Worm (Caenorhabditis elegans) whole organism, L1 larva: Measurements from ENCODE around the gene F53B3.6.

Experiments used
- C04F5.9 ChIP-seq: sonication (generic microtip); optimal IDR thresholded peaks from 2 replicates; lab custom pipeline; 2016; ENCODE audit warnings: missing genetic modification characterization, missing compliant biosample characterization
- C34B4.2 ChIP-seq: sonication (generic microtip); optimal IDR thresholded peaks from 2 replicates; lab custom pipeline; 2017; ENCODE audit warnings: mild to moderate bottlenecking, missing genetic modification characterization, missing compliant biosample characterization
- F16B12.6 ChIP-seq: fragments of 150-350 bp; optimal IDR thresholded peaks from 2 replicates; lab custom pipeline; 2014; ENCODE audit warnings: missing biosample characterization, missing genetic modification characterization
- aha-1 ChIP-seq: fragments of 150-350 bp; optimal IDR thresholded peaks from 2 replicates; lab custom pipeline; 2014; ENCODE audit warnings: missing biosample characterization, missing genetic modification characterization
- ama-1 ChIP-seq: fragments of 150-350 bp; optimal IDR thresholded peaks from 2 replicates; lab custom pipeline; 2014
- blmp-1 ChIP-seq: fragments of 150-350 bp; optimal IDR thresholded peaks from 2 replicates; lab custom pipeline; 2014; ENCODE audit warnings: missing biosample characterization, missing genetic modification characterization
- ceh-90 ChIP-seq: sonication (generic microtip); optimal IDR thresholded peaks from 2 replicates; lab custom pipeline; 2016; ENCODE audit warnings: missing genetic modification characterization, missing compliant biosample characterization
- ces-1 ChIP-seq: fragments of 150-350 bp; optimal IDR thresholded peaks from 2 replicates; lab custom pipeline; 2014; ENCODE audit warnings: missing biosample characterization, missing genetic modification reagents, missing genetic modification characterization
- dsc-1 ChIP-seq: sonication (generic microtip); optimal IDR thresholded peaks from 2 replicates; lab custom pipeline; 2016; ENCODE audit warnings: mild to moderate bottlenecking, missing genetic modification characterization, missing compliant biosample characterization
- efl-1 ChIP-seq, 4 experiments: fragments of 150-350 bp; optimal IDR thresholded peaks in 3 of 4; peaks in 1 of 4; 1 replicate in 1 of 4; 2 replicates in 3 of 4; lab custom pipeline; 2014; ENCODE audit warnings: missing biosample characterization in 2 of 4, missing genetic modification characterization in 2 of 4, missing genetic modification reagents in 2 of 4
- egl-13 ChIP-seq: sonication (generic microtip); optimal IDR thresholded peaks from 2 replicates; lab custom pipeline; 2016; ENCODE audit warnings: missing genotype, missing genetic modification reagents, missing genetic modification characterization, missing compliant biosample characterization
- elt-2 ChIP-seq: sonication (generic microtip); optimal IDR thresholded peaks from 2 replicates; lab custom pipeline; 2016; ENCODE audit warnings: missing genetic modification characterization, mild to moderate bottlenecking, inconsistent platforms, missing compliant biosample characterization, missing genetic modification reagents
- elt-3 ChIP-seq, 6 experiments: fragments of 150-350 bp in 1 of 6; sonication (generic microtip); optimal IDR thresholded peaks; 2 replicates each; lab custom pipeline; 2017 to 2018; ENCODE audit warnings: missing biosample characterization in 6 of 6, missing genetic modification characterization in 6 of 6, inconsistent platforms in 1 of 6
- ets-5 ChIP-seq: fragments of 200-800 bp; sonication (Bioruptor generic); IDR thresholded peaks from 2 replicates; pipeline ENCODE4 v1.3.6; 2022; ENCODE audit warnings: missing genetic modification characterization, missing compliant biosample characterization
- fkh-4 ChIP-seq: sonication (generic microtip); optimal IDR thresholded peaks from 2 replicates; lab custom pipeline; 2016; ENCODE audit warnings: missing compliant biosample characterization, missing genetic modification characterization, borderline replicate concordance
- fkh-8 ChIP-seq: sonication (generic microtip); optimal IDR thresholded peaks from 2 replicates; lab custom pipeline; 2016; ENCODE audit warnings: mild to moderate bottlenecking, missing genetic modification characterization, missing compliant biosample characterization
- hlh-4 ChIP-seq: sonication (generic microtip); optimal IDR thresholded peaks from 2 replicates; lab custom pipeline; 2016; ENCODE audit warnings: mild to moderate bottlenecking, missing genetic modification characterization, missing compliant biosample characterization
- isw-1 ChIP-seq: fragments of 200-800 bp; sonication (Bioruptor generic); IDR thresholded peaks from 2 replicates; pipeline ENCODE4 v1.3.6; 2022; ENCODE audit warnings: missing genetic modification characterization, missing compliant biosample characterization
- lin-14 ChIP-seq: fragments of 200-800 bp; sonication (Bioruptor generic); optimal IDR thresholded peaks from 2 replicates; lab custom pipeline; 2018; ENCODE audit warnings: mild to moderate bottlenecking, missing genetic modification characterization, moderate library complexity, missing compliant biosample characterization
- lin-15B ChIP-seq: fragments of 150-350 bp; sonication (generic microtip); optimal IDR thresholded peaks from 3 replicates; lab custom pipeline; 2014; ENCODE audit warnings: missing biosample characterization, missing genetic modification characterization
- lin-35 ChIP-seq, 2 experiments: fragments of 150-350 bp; optimal IDR thresholded peaks; 2 replicates each; lab custom pipeline; 2014; ENCODE audit warnings: missing biosample characterization in 2 of 2, missing genetic modification characterization in 2 of 2, missing genetic modification reagents in 2 of 2
- lir-3 ChIP-seq: sonication (generic microtip); optimal IDR thresholded peaks from 2 replicates; lab custom pipeline; 2016; ENCODE audit warnings: mild to moderate bottlenecking, missing genetic modification characterization, moderate library complexity, missing compliant biosample characterization; ENCODE audit not compliant: poor library complexity
- lsy-2 ChIP-seq, 2 experiments: fragments of 150-350 bp; optimal IDR thresholded peaks; 2 replicates each; lab custom pipeline; 2014; ENCODE audit warnings: missing biosample characterization in 2 of 2, missing genetic modification characterization in 2 of 2
- nhr-11 ChIP-seq: fragments of 150-350 bp; optimal IDR thresholded peaks from 2 replicates; lab custom pipeline; 2014; ENCODE audit warnings: missing biosample characterization, missing genetic modification characterization
- nhr-19 ChIP-seq: fragments of 200-800 bp; sonication (Bioruptor generic); conservative IDR thresholded peaks from 2 replicates; pipeline ENCODE4 v1.3.6; 2022; ENCODE audit warnings: missing genetic modification characterization, missing compliant biosample characterization
- nhr-20 ChIP-seq: sonication (generic microtip); optimal IDR thresholded peaks from 2 replicates; lab custom pipeline; 2016; ENCODE audit warnings: mild to moderate bottlenecking, missing genetic modification characterization, missing compliant biosample characterization
- nhr-28 ChIP-seq: fragments of 150-350 bp; optimal IDR thresholded peaks from 2 replicates; lab custom pipeline; 2014; ENCODE audit warnings: missing biosample characterization, missing genetic modification characterization
- nhr-47 ChIP-seq: sonication (generic microtip); optimal IDR thresholded peaks from 2 replicates; lab custom pipeline; 2016; ENCODE audit warnings: mild to moderate bottlenecking, missing genetic modification characterization, moderate library complexity, missing compliant biosample characterization
- nhr-71 ChIP-seq: sonication (generic microtip); optimal IDR thresholded peaks from 2 replicates; lab custom pipeline; 2016; ENCODE audit warnings: mild to moderate bottlenecking, missing genetic modification characterization, moderate library complexity, missing compliant biosample characterization
- nhr-77 ChIP-seq: fragments of 150-350 bp; optimal IDR thresholded peaks from 2 replicates; lab custom pipeline; 2014; ENCODE audit warnings: missing biosample characterization, missing genetic modification characterization
- nhr-85 ChIP-seq: sonication (generic microtip); peaks from one replicate; lab custom pipeline; 2016; ENCODE audit warnings: missing genetic modification characterization, inconsistent platforms, missing compliant biosample characterization
- nhr-90 ChIP-seq: sonication (generic microtip); optimal IDR thresholded peaks from 2 replicates; lab custom pipeline; 2016; ENCODE audit warnings: mild to moderate bottlenecking, missing genetic modification characterization, missing compliant biosample characterization; ENCODE audit not compliant: poor library complexity
- pqm-1 ChIP-seq: sonication (generic microtip); optimal IDR thresholded peaks from 3 replicates; lab custom pipeline; 2017; ENCODE audit warnings: missing biosample characterization, missing genetic modification characterization
- rnt-1 ChIP-seq: sonication (generic microtip); optimal IDR thresholded peaks from 2 replicates; lab custom pipeline; 2016; ENCODE audit warnings: mild to moderate bottlenecking, missing genetic modification characterization, moderate library complexity, missing compliant biosample characterization
- snpc-4 ChIP-seq: fragments of 150-350 bp; optimal IDR thresholded peaks from 2 replicates; lab custom pipeline; 2014; ENCODE audit warnings: missing biosample characterization, missing genetic modification characterization
- snu-23 ChIP-seq: sonication (generic microtip); optimal IDR thresholded peaks from 2 replicates; lab custom pipeline; 2016; ENCODE audit warnings: missing genetic modification characterization, missing compliant biosample characterization
- sptf-1 ChIP-seq: fragments of 150-350 bp; optimal IDR thresholded peaks from 2 replicates; lab custom pipeline; 2014; ENCODE audit warnings: missing biosample characterization, missing genetic modification characterization
- sup-37 ChIP-seq: fragments of 200-800 bp; sonication (Bioruptor generic); optimal IDR thresholded peaks from 2 replicates; lab custom pipeline; 2018; ENCODE audit warnings: mild to moderate bottlenecking, missing genetic modification characterization, missing compliant biosample characterization
- swsn-7 ChIP-seq: sonication (generic microtip); optimal IDR thresholded peaks from 2 replicates; lab custom pipeline; 2016; ENCODE audit warnings: missing genetic modification characterization, missing compliant biosample characterization
- unc-130 ChIP-seq: fragments of 150-350 bp; optimal IDR thresholded peaks from 2 replicates; lab custom pipeline; 2017; ENCODE audit warnings: missing biosample characterization, missing genetic modification characterization, inconsistent platforms
- unc-30 ChIP-seq: sonication (generic microtip); optimal IDR thresholded peaks from 2 replicates; lab custom pipeline; 2017; ENCODE audit warnings: missing biosample characterization, missing genetic modification characterization
- unc-86 ChIP-seq: sonication (generic microtip); optimal IDR thresholded peaks from 2 replicates; lab custom pipeline; 2016; ENCODE audit warnings: missing genetic modification characterization, missing compliant biosample characterization
- vab-15 ChIP-seq: sonication (generic microtip); optimal IDR thresholded peaks from 2 replicates; lab custom pipeline; 2017; ENCODE audit warnings: missing genotype, mild to moderate bottlenecking, missing genetic modification characterization, missing compliant biosample characterization
- zag-1 ChIP-seq: fragments of 150-350 bp; optimal IDR thresholded peaks from 2 replicates; lab custom pipeline; 2014; ENCODE audit warnings: missing biosample characterization, missing genetic modification characterization
- zip-4 ChIP-seq: fragments of 200-800 bp; sonication (Bioruptor generic); optimal IDR thresholded peaks from 2 replicates; lab custom pipeline; 2018; ENCODE audit warnings: mild to moderate bottlenecking, missing genetic modification characterization, moderate library complexity, missing compliant biosample characterization
- ztf-11 ChIP-seq, 2 experiments: sonication (generic microtip); optimal IDR thresholded peaks; 2 replicates each; lab custom pipeline; 2016 to 2017; ENCODE audit warnings: missing genetic modification characterization in 2 of 2, missing biosample characterization in 1 of 2, missing compliant biosample characterization in 1 of 2
- ztf-4 ChIP-seq: fragments of 150-350 bp; optimal IDR thresholded peaks from 2 replicates; lab custom pipeline; 2014; ENCODE audit warnings: missing biosample characterization, missing genetic modification characterization

Gene F53B3.6

DNA sequence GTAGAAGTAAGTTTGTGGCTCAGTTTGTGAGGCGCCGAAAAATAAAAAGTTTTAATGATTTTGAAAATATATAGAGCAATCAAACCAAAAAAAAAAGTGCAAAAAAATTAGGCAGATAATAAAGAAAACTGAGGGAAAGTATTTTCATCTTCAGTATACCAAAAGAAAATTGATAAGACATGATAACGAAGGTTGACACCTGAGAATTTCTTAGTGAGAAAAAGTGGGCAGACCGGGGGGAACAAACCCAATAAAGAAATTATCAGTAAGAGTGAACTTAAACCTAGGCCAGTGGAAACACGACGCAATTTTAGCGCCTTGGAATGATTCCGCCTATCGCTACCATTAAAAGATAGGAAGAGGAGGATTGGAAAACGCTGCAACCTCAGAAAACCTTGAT, 25.4 kb upstream of the F53B3.6 start:
- no peak for TF ChIP-seq nhr-77 (tag; lab: Kevin White, UChicago)
- peak; percentile 78 for TF ChIP-seq elt-2 (tag; lab: Kevin White, UChicago)
- peak; percentile 25 for TF ChIP-seq pqm-1
- peak in 1 of 2 experiments; percentile 16 for TF ChIP-seq lin-35 (GFP tag; optimal IDR thresholded peaks at IDR 0.05; lab: Kevin White, UChicago)
- peak; percentile 7 for TF ChIP-seq blmp-1
- TF ChIP-seq nhr-71: no peak
- peak in 1 of 6 experiments; percentile 4 for TF ChIP-seq elt-3 (tag; optimal IDR thresholded peaks at IDR 0.05; lab: Kevin White, UChicago)

DNA sequence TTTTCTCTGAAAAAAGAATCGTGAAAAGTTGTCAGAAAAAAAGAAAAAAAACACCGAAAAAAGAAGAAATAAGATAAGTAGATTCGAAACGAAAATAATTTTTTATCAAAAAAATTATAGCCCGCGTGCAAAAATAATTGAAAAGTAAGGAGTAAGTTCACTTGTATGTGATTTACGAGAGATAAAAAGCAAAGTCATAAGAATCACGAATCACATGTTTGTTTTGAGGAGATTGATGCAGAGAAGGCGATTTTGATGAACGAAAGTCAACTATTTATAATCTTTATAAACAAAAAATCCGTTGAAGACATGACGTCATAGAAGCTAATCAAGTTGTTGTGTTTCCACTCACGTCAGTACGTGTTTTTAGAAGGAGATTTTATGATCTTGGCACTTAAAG, 23.7 kb upstream of the F53B3.6 start, which contains the start of gene Y71H10B.1:
Gene Y71H10B.1, minus strand, starts transcription at position 6 of the 400 bp plus-strand sequence.
- TF ChIP-seq nhr-47 (peak; percentile 40), F16B12.6 (tag; lab: Kevin White, UChicago) (no peak), lin-14 (GFP tag; lab: Kevin White, UChicago) (peak; percentile 43), ceh-90 (tag; lab: Kevin White, UChicago) (no peak), blmp-1 (peak; percentile 27), nhr-20 (tag; lab: Kevin White, UChicago) (peak; percentile 57), elt-3 (tag; optimal IDR thresholded peaks at IDR 0.05; lab: Kevin White, UChicago) (peak in 2 of 6 experiments; percentile 46 to 66), ztf-11 (tag; optimal IDR thresholded peaks at IDR 0.05; lab: Kevin White, UChicago) (no peak), unc-130 (tag; lab: Kevin White, UChicago) (peak; percentile 7), nhr-90 (tag; lab: Kevin White, UChicago) (peak; percentile 40), lir-3 (tag; lab: Kevin White, UChicago) (peak; percentile 22), nhr-19 (GFP tag; lab: Robert Waterston, UW) (peak; percentile 15; the same call in 1 of the 2 replicates), sup-37 (GFP tag; lab: Kevin White, UChicago) (no peak), nhr-71 (peak; percentile 70), nhr-85 (peak; percentile 88), lin-15B (tag; lab: Kevin White, UChicago) (no peak), snu-23 (GFP tag; lab: Kevin White, UChicago) (peak; percentile 15), dsc-1 (tag; lab: Kevin White, UChicago) (peak; percentile 5), hlh-4 (tag; lab: Kevin White, UChicago) (no peak), lin-35 (GFP tag; optimal IDR thresholded peaks at IDR 0.05; lab: Kevin White, UChicago) (peak in 1 of 2 experiments; percentile 32)

DNA sequence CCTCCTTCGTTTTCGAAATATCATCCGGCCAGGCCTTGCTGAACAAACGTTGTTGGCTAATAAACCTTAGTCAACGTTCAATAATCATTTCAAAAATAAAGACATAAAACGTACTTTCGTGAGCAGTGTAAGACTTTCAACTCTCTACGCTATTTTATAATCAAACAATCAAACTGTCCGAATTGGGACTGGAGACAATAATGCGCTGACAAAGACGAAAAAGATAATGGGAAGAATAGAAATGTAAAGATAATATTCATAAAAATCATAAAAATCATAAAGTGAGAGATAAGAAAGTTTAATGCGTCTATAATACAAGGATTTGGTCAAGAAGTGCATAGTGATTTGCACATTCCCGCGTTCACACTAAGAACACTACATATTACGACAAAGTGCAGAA, 22.3 kb upstream of the F53B3.6 start:
- TF ChIP-seq egl-13: no peak
- no peak for TF ChIP-seq zip-4 (GFP tag; lab: Kevin White, UChicago)
- peak in 1 of 2 experiments; percentile 12 for TF ChIP-seq efl-1 (optimal IDR thresholded peaks at IDR 0.05; lab: Kevin White, UChicago)
- peak in 1 of 2 experiments; percentile 86 for TF ChIP-seq efl-1 (GFP tag; optimal IDR thresholded peaks at IDR 0.05 in 1 of 2; lab: Kevin White, UChicago)
- no peak for TF ChIP-seq fkh-4 (tag; lab: Kevin White, UChicago)
- no peak for TF ChIP-seq fkh-8
- no peak for TF ChIP-seq ztf-4
- TF ChIP-seq nhr-28 (tag; lab: Kevin White, UChicago): no peak
- no peak for TF ChIP-seq unc-130 (tag; lab: Kevin White, UChicago)
- no peak for TF ChIP-seq ces-1
- TF ChIP-seq zag-1: no peak
- no peak for TF ChIP-seq lsy-2 (tag; optimal IDR thresholded peaks at IDR 0.05; lab: Kevin White, UChicago)
- no peak for TF ChIP-seq snpc-4 (tag; lab: Kevin White, UChicago)
- no peak for TF ChIP-seq ets-5 (GFP tag; lab: Robert Waterston, UW)
- no peak for TF ChIP-seq nhr-20 (tag; lab: Kevin White, UChicago)
- peak; percentile 35 for TF ChIP-seq F16B12.6 (tag; lab: Kevin White, UChicago)
- TF ChIP-seq pqm-1: peak; percentile 68
- no peak for TF ChIP-seq swsn-7
- TF ChIP-seq nhr-11 (tag; lab: Kevin White, UChicago): no peak
- no peak for TF ChIP-seq unc-30 (tag; lab: Kevin White, UChicago)
- TF ChIP-seq C04F5.9 (tag; lab: Kevin White, UChicago): no peak
- TF ChIP-seq vab-15 (tag; lab: Kevin White, UChicago): no peak
- no peak for TF ChIP-seq aha-1 (tag; lab: Kevin White, UChicago)
- TF ChIP-seq nhr-71: peak; percentile 9
- no peak for TF ChIP-seq sptf-1 (tag; lab: Kevin White, UChicago)
- TF ChIP-seq nhr-47: no peak
- peak; percentile 81 for TF ChIP-seq elt-2 (tag; lab: Kevin White, UChicago)
- no peak for TF ChIP-seq rnt-1
- TF ChIP-seq isw-1 (GFP tag; lab: Robert Waterston, UW): no peak
- no peak for TF ChIP-seq unc-86 (tag; lab: Kevin White, UChicago)
- TF ChIP-seq ztf-11 (tag; optimal IDR thresholded peaks at IDR 0.05; lab: Kevin White, UChicago): no peak
- no peak for TF ChIP-seq ama-1 (lab: Kevin White, UChicago)
- no peak for TF ChIP-seq nhr-77 (tag; lab: Kevin White, UChicago)
- no peak for TF ChIP-seq C34B4.2 (tag; lab: Kevin White, UChicago)
